Worm (Caenorhabditis elegans): ENCODE results near the gene nhr-254.
A peak's percentile ranks its signal among the peaks of the same experiment; 100 is the strongest.

Gene nhr-254

ce11 chrV:392199-392678, at the start of gene nhr-254:
Gene nhr-254, plus strand, starts transcription at chrV:392628.
- TF ChIP-seq ceh-30 (tag; optimal IDR thresholded peaks at IDR 0.05): no peak
- TF ChIP-seq nhr-232 (tag; optimal IDR thresholded peaks at IDR 0.05): no peak
- no peak for TF ChIP-seq unc-86 (tag; optimal IDR thresholded peaks at IDR 0.05)
- TF ChIP-seq pat-9 (tag; optimal IDR thresholded peaks at IDR 0.05): no peak

- TF ChIP-seq sox-4 (tag; optimal IDR thresholded peaks at IDR 0.05) (no peak), gmeb-2 (tag; optimal IDR thresholded peaks at IDR 0.05) (no peak), elt-2 (tag; optimal IDR thresholded peaks at IDR 0.05) (no peak), ceh-14 (tag; optimal IDR thresholded peaks at IDR 0.05) (no peak), ceh-31 (tag; optimal IDR thresholded peaks at IDR 0.05) (no peak), pat-9 (tag; optimal IDR thresholded peaks at IDR 0.05) (no peak), ztf-16 (tag; optimal IDR thresholded peaks at IDR 0.05) (no peak), rnt-1 (tag; optimal IDR thresholded peaks at IDR 0.05) (no peak), Y22D7AL.16 (tag; optimal IDR thresholded peaks at IDR 0.05) (no peak), ref-2 (tag; optimal IDR thresholded peaks at IDR 0.05) (no peak)
Observed at ce11 chrV:343128-343527, 49.3 kb upstream of the nhr-254 start, which contains the start of gene wago-10. Gene wago-10, plus strand, starts transcription at chrV:343428.

DNA sequence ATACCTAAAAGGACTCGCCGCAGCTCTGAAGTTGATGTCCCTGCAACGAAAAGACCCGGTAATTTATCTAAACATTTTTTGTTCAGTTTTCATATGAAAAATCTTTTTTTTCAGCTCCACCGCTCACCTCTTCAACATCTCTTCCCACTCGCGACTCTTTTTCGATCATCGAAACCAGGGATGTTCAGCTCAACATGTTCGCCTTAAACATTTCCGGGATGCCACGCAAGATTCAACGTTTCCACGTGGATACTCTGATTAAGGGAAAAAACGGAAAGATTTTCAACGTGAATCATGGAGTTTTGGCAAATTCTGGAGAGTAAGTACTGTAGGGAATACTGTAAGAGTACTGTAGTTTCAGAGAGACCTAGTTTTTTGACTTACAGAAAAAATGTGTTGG, 48.9 kb upstream of the nhr-254 start:
- TF ChIP-seq lin-11 (tag; optimal IDR thresholded peaks at IDR 0.05): no peak
- no peak for TF ChIP-seq C38D4.7 (GFP tag; optimal IDR thresholded peaks at IDR 0.05)
- TF ChIP-seq ztf-16 (tag; optimal IDR thresholded peaks at IDR 0.05): no peak
- TF ChIP-seq gmeb-2 (tag; optimal IDR thresholded peaks at IDR 0.05): no peak
- no peak for TF ChIP-seq sdc-2 (tag; optimal IDR thresholded peaks at IDR 0.05)
- no peak for TF ChIP-seq ama-1 (optimal IDR thresholded peaks at IDR 0.05)
- TF ChIP-seq npax-4 (tag; optimal IDR thresholded peaks at IDR 0.05): no peak
- TF ChIP-seq sox-4 (tag; optimal IDR thresholded peaks at IDR 0.05): no peak
- TF ChIP-seq nfya-1 (tag; optimal IDR thresholded peaks at IDR 0.05): no peak
- no peak for TF ChIP-seq mec-3 (tag; optimal IDR thresholded peaks at IDR 0.05; ENCODE audit: borderline replicate concordance)
- TF ChIP-seq unc-86 (tag; optimal IDR thresholded peaks at IDR 0.05): no peak
- TF ChIP-seq odd-2 (tag; optimal IDR thresholded peaks at IDR 0.05): no peak
- no peak for TF ChIP-seq hlh-15 (tag; optimal IDR thresholded peaks at IDR 0.05)

- TF ChIP-seq che-1 (tag; optimal IDR thresholded peaks at IDR 0.05) (no peak), ahr-1 (tag; optimal IDR thresholded peaks at IDR 0.05) (no peak)
Observed at ce11 chrV:346005-346404, 46.4 kb upstream of the nhr-254 start.

- no peak for TF ChIP-seq hlh-8 (tag; optimal IDR thresholded peaks at IDR 0.05)
- peak; percentile 35 for TF ChIP-seq hlh-30 (tag; optimal IDR thresholded peaks at IDR 0.05; ENCODE audit: insufficient read depth)
Observed at ce11 chrV:347561-348345, 44.7 kb upstream of the nhr-254 start.

DNA sequence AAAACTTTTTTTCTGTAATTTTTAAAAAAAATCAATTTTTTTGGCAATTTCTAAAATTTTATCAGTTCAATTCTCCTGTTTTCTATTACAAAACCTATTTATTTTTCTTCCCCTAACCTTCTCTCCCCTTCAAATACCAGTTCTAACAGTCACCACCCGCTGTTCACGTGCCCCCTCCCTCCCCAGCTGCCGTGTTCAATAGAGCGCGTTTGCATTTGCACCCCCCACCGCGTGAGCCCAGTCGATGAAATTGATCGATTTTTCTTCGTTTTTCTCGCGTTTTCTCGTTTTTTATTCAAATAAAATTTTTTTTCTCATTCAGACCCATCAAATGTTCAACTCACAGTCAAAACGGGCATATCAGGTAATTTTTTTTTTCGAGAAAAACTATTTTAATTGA, 43.4 kb upstream of the nhr-254 start, which contains the start of gene atg-9:
atg-9 (plus strand) TSS at position 332 of the 400 bp plus-strand sequence.
- TF ChIP-seq unc-55 (GFP tag; optimal IDR thresholded peaks at IDR 0.05): peak; percentile 17
- no peak for TF ChIP-seq elt-2 (tag; optimal IDR thresholded peaks at IDR 0.05)
- TF ChIP-seq ceh-31 (tag; optimal IDR thresholded peaks at IDR 0.05): peak; percentile 18
- no peak for TF ChIP-seq zip-5 (tag; optimal IDR thresholded peaks at IDR 0.05)
- TF ChIP-seq nfya-1 (tag; optimal IDR thresholded peaks at IDR 0.05): peak; percentile 54
- peak; percentile 97 for TF ChIP-seq hlh-30 (tag; optimal IDR thresholded peaks at IDR 0.05; ENCODE audit: insufficient read depth)
- peak; percentile 79 for TF ChIP-seq ceh-48 (tag; optimal IDR thresholded peaks at IDR 0.05)
- TF ChIP-seq ref-2 (tag; optimal IDR thresholded peaks at IDR 0.05): peak; percentile 57
